Worm (Caenorhabditis elegans) whole organism, dauer: ENCODE results near the gene R06B10.7.

Experiments
- unc-62 ChIP-seq: sonication (generic microtip); optimal IDR thresholded peaks from 2 replicates; lab custom pipeline; 2017; ENCODE audit warnings: missing biosample characterization, missing genetic modification reagents, missing genetic modification characterization

Gene R06B10.7

ce11 chrIII:1001297-1001696, at the start of gene R06B10.7:
TSS of gene R06B10.7 (minus strand) at chrIII:1001397.
- no peak for TF ChIP-seq unc-62

- no peak for TF ChIP-seq unc-62
Measured at ce11 chrIII:1043790-1044189, 42.6 kb upstream of the R06B10.7 start.

ce11 chrIII:1040059-1040458, 38.9 kb upstream of the R06B10.7 start:
- TF ChIP-seq unc-62 = no peak

ce11 chrIII:1037173-1037572, 36.0 kb upstream of the R06B10.7 start, which contains the start of the genes chin-1 and BE0003N10.1:
TSS of gene chin-1 (minus strand) at chrIII:1037212.
TSS of gene BE0003N10.1 (plus strand) at chrIII:1037492.
- TF ChIP-seq unc-62 = no peak

ce11 chrIII:1034853-1035252, 33.7 kb upstream of the R06B10.7 start:
- no peak for TF ChIP-seq unc-62

ce11 chrIII:1030965-1031364, 29.8 kb upstream of the R06B10.7 start, which contains the start of the genes clc-26 and E_BE45912.2:
TSS of gene clc-26 (minus strand) at chrIII:1031065.
TSS of gene E_BE45912.2 (minus strand) at chrIII:1031103.
- no peak for TF ChIP-seq unc-62

- no peak for TF ChIP-seq unc-62
Measured at ce11 chrIII:1028233-1028632, 27.0 kb upstream of the R06B10.7 start.

ce11 chrIII:1026261-1026660, 25.1 kb upstream of the R06B10.7 start, which contains the start of gene clc-25:
TSS of gene clc-25 (minus strand) at chrIII:1026361.
- TF ChIP-seq unc-62 = no peak

ce11 chrIII:1020732-1021131, 19.5 kb upstream of the R06B10.7 start, which contains the start of gene clc-23:
TSS of gene clc-23 (plus strand) at chrIII:1020954.
- TF ChIP-seq unc-62 = no peak

- TF ChIP-seq unc-62 = no peak
Measured at ce11 chrIII:1016080-1016479, 14.9 kb upstream of the R06B10.7 start, which contains the start of gene Y34F4.3. TSS of gene Y34F4.3 (minus strand) at chrIII:1016180.

ce11 chrIII:1009775-1010174, 8.6 kb upstream of the R06B10.7 start, which contains the start of gene clc-24:
TSS of gene clc-24 (plus strand) at chrIII:1010037.
- no peak for TF ChIP-seq unc-62

ce11 chrIII:1008091-1008490, 6.9 kb upstream of the R06B10.7 start, which contains the start of gene clc-27:
TSS of gene clc-27 (plus strand) at chrIII:1008391.
- TF ChIP-seq unc-62 = no peak

- TF ChIP-seq unc-62 = no peak
Measured at ce11 chrIII:1007143-1007905, 6.1 kb upstream of the R06B10.7 start.

- no peak for TF ChIP-seq unc-62
Measured at ce11 chrIII:1004464-1004863, 3.3 kb upstream of the R06B10.7 start.

ce11 chrIII:1002510-1002909, 1.3 kb upstream of the R06B10.7 start, which contains the start of gene clec-150:
TSS of gene clec-150 (plus strand) at chrIII:1002707.
- no peak for TF ChIP-seq unc-62

ce11 chrIII:998855-999254, 2.3 kb downstream of the R06B10.7 start:
- TF ChIP-seq unc-62 = no peak

- no peak for TF ChIP-seq unc-62
Measured at ce11 chrIII:996564-996963, 4.6 kb downstream of the R06B10.7 start.

ce11 chrIII:991581-991980, 9.6 kb downstream of the R06B10.7 start, which contains the start of gene trp-2:
TSS of gene trp-2 (plus strand) at chrIII:991881.
- no peak for TF ChIP-seq unc-62
